Worm (Caenorhabditis elegans) whole organism, L2 larva: Measurements from ENCODE around the gene Y62F5A.10.

Experiments used
- C34F6.9 ChIP-seq: fragments of 150-350 bp; optimal IDR thresholded peaks from 2 replicates; lab custom pipeline; 2014; ENCODE audit warnings: missing biosample characterization, missing genetic modification characterization
- Y55F3AM.14 ChIP-seq: fragments of 200-800 bp; sonication (Bioruptor generic); optimal IDR thresholded peaks from 2 replicates; lab custom pipeline; 2018; ENCODE audit warnings: mild to moderate bottlenecking, missing genetic modification characterization, missing compliant biosample characterization
- ZK546.5 ChIP-seq: sonication (generic microtip); optimal IDR thresholded peaks from 2 replicates; lab custom pipeline; 2017; ENCODE audit warnings: missing biosample characterization, missing genetic modification characterization
- ama-1 ChIP-seq: fragments of 150-350 bp; optimal IDR thresholded peaks from 2 replicates; lab custom pipeline; 2018; ENCODE audit warnings: inconsistent platforms
- blmp-1 ChIP-seq: sonication (generic microtip); optimal IDR thresholded peaks from 2 replicates; lab custom pipeline; 2017; ENCODE audit warnings: missing genetic modification characterization, mild to moderate bottlenecking, missing compliant biosample characterization, antibody characterized with exemption, moderate library complexity; ENCODE audit not compliant: insufficient read depth
- ceh-16 ChIP-seq: fragments of 150-350 bp; optimal IDR thresholded peaks from 2 replicates; lab custom pipeline; 2014; ENCODE audit warnings: missing biosample characterization, missing genetic modification characterization
- crh-2 ChIP-seq: sonication (generic microtip); optimal IDR thresholded peaks from 2 replicates; lab custom pipeline; 2017; ENCODE audit warnings: missing biosample characterization, missing genetic modification characterization
- dmd-4 ChIP-seq: sonication (generic microtip); optimal IDR thresholded peaks from 2 replicates; lab custom pipeline; 2017; ENCODE audit warnings: missing biosample characterization, missing genetic modification characterization
- egl-27 ChIP-seq: sonication (generic microtip); optimal IDR thresholded peaks from 3 replicates; lab custom pipeline; 2017; ENCODE audit warnings: missing biosample characterization, missing genetic modification reagents, missing genetic modification characterization
- elt-1 ChIP-seq: fragments of 150-350 bp; optimal IDR thresholded peaks from 2 replicates; lab custom pipeline; 2014; ENCODE audit warnings: missing biosample characterization, missing genetic modification characterization
- elt-3 ChIP-seq: sonication (generic microtip); optimal IDR thresholded peaks from 2 replicates; lab custom pipeline; 2017; ENCODE audit warnings: missing biosample characterization, missing genetic modification characterization
- fos-1 ChIP-seq: fragments of 150-350 bp; optimal IDR thresholded peaks from 2 replicates; lab custom pipeline; 2014; ENCODE audit warnings: missing biosample characterization, missing genetic modification characterization
- gmeb-1 ChIP-seq: fragments of 150-350 bp; optimal IDR thresholded peaks from 2 replicates; lab custom pipeline; 2014; ENCODE audit warnings: missing biosample characterization, missing genetic modification characterization
- lin-11 ChIP-seq: fragments of 150-350 bp; sonication (generic microtip); optimal IDR thresholded peaks from 2 replicates; lab custom pipeline; 2014; ENCODE audit warnings: missing biosample characterization, missing genetic modification characterization, inconsistent platforms, mixed read lengths
- lin-13 ChIP-seq: fragments of 150-350 bp; optimal IDR thresholded peaks from 2 replicates; lab custom pipeline; 2014; ENCODE audit warnings: missing biosample characterization, missing genetic modification reagents, missing genetic modification characterization
- lsy-2 ChIP-seq, 2 experiments: fragments of 150-350 bp in 1 of 2; sonication (generic microtip) in 1 of 2; optimal IDR thresholded peaks; 2 replicates each; lab custom pipeline; 2014 to 2017; ENCODE audit warnings: missing biosample characterization in 2 of 2, missing genetic modification characterization in 2 of 2
- mdl-1 ChIP-seq, 2 experiments: fragments of 150-350 bp in 1 of 2; sonication (generic microtip) in 1 of 2; optimal IDR thresholded peaks; 2 replicates each; lab custom pipeline; 2017; ENCODE audit warnings: missing biosample characterization in 2 of 2, missing genetic modification characterization in 2 of 2
- nhr-12 ChIP-seq: fragments of 150-350 bp; optimal IDR thresholded peaks from 2 replicates; lab custom pipeline; 2014; ENCODE audit warnings: missing biosample characterization, missing genetic modification characterization
- nhr-129 ChIP-seq: fragments of 150-350 bp; optimal IDR thresholded peaks from 2 replicates; lab custom pipeline; 2014; ENCODE audit warnings: missing biosample characterization, missing genetic modification characterization
- nhr-237 ChIP-seq: fragments of 150-350 bp; optimal IDR thresholded peaks from 2 replicates; lab custom pipeline; 2014; ENCODE audit warnings: missing biosample characterization, missing genetic modification characterization
- nhr-25 ChIP-seq: fragments of 150-350 bp; sonication (generic microtip); optimal IDR thresholded peaks from 3 replicates; lab custom pipeline; 2014; ENCODE audit warnings: missing biosample characterization, missing genetic modification characterization
- nhr-6 ChIP-seq: fragments of 150-350 bp; optimal IDR thresholded peaks from 2 replicates; lab custom pipeline; 2014; ENCODE audit warnings: missing biosample characterization, missing genetic modification characterization
- sem-4 ChIP-seq: fragments of 150-350 bp; optimal IDR thresholded peaks from 2 replicates; lab custom pipeline; 2014; ENCODE audit warnings: missing biosample characterization, missing genetic modification reagents, missing genetic modification characterization
- skn-1 ChIP-seq: sonication (generic microtip); optimal IDR thresholded peaks from 2 replicates; lab custom pipeline; 2017; ENCODE audit warnings: missing biosample characterization, missing genetic modification characterization
- sma-3 ChIP-seq: sonication (generic microtip); optimal IDR thresholded peaks from 2 replicates; lab custom pipeline; 2016; ENCODE audit warnings: missing genetic modification reagents, missing genetic modification characterization, missing compliant biosample characterization
- sma-9 ChIP-seq, 2 experiments: fragments of 150-350 bp in 1 of 2; sonication (generic microtip) in 1 of 2; optimal IDR thresholded peaks; 2 replicates each; lab custom pipeline; 2014 to 2016; ENCODE audit warnings: missing genetic modification characterization in 2 of 2, mild to moderate bottlenecking in 1 of 2, missing biosample characterization in 1 of 2, missing compliant biosample characterization in 1 of 2, missing genetic modification reagents in 1 of 2, moderate library complexity in 1 of 2
- snpc-4 ChIP-seq: fragments of 150-350 bp; optimal IDR thresholded peaks from 2 replicates; lab custom pipeline; 2014; ENCODE audit warnings: missing biosample characterization, missing genetic modification characterization
- unc-55 ChIP-seq: fragments of 150-350 bp; sonication (generic microtip); optimal IDR thresholded peaks from 3 replicates; lab custom pipeline; 2014; ENCODE audit warnings: missing biosample characterization, missing genetic modification reagents, missing genetic modification characterization
- unc-62 ChIP-seq: fragments of 150-350 bp; optimal IDR thresholded peaks from 2 replicates; lab custom pipeline; 2014; ENCODE audit warnings: missing biosample characterization, missing genetic modification reagents, missing genetic modification characterization
- zag-1 ChIP-seq: fragments of 150-350 bp; optimal IDR thresholded peaks from 2 replicates; lab custom pipeline; 2014; ENCODE audit warnings: missing biosample characterization, missing genetic modification characterization
- ztf-11 ChIP-seq: sonication (generic microtip); optimal IDR thresholded peaks from 2 replicates; lab custom pipeline; 2017; ENCODE audit warnings: missing biosample characterization, missing genetic modification characterization
- ztf-4 ChIP-seq: fragments of 150-350 bp; optimal IDR thresholded peaks from 2 replicates; lab custom pipeline; 2014; ENCODE audit warnings: missing biosample characterization, missing genetic modification characterization

The Y62F5A.10 gene

ce11 chrII:11536505-11536904 lies 15.1 kb downstream of the Y62F5A.10 start:
- TF ChIP-seq elt-1 (tag; lab: Kevin White, UChicago) (no peak), sma-9 (GFP tag; optimal IDR thresholded peaks at IDR 0.05; lab: Kevin White, UChicago) (no peak), sma-9 (tag; optimal IDR thresholded peaks at IDR 0.05; lab: Kevin White, UChicago) (no peak), ztf-11 (tag; lab: Kevin White, UChicago) (no peak), sem-4 (tag; lab: Kevin White, UChicago) (no peak), ZK546.5 (tag; lab: Kevin White, UChicago) (no peak), sma-3 (GFP tag; lab: Kevin White, UChicago) (no peak), C34F6.9 (tag; lab: Kevin White, UChicago) (no peak), ztf-4 (tag; lab: Kevin White, UChicago) (no peak), unc-62 (no peak), lin-11 (tag; lab: Kevin White, UChicago) (no peak), snpc-4 (tag; lab: Kevin White, UChicago) (no peak), crh-2 (no peak), nhr-6 (tag; lab: Kevin White, UChicago) (no peak), Y55F3AM.14 (GFP tag; lab: Kevin White, UChicago) (no peak), lin-13 (GFP tag; lab: Kevin White, UChicago) (no peak), nhr-25 (tag; lab: Kevin White, UChicago) (no peak), nhr-237 (tag; lab: Kevin White, UChicago) (no peak), ceh-16 (tag; lab: Kevin White, UChicago) (no peak)
- TF ChIP-seq, all 48 proteins: peak for 0

ce11 chrII:11537115-11537514 lies 15.7 kb downstream of the Y62F5A.10 start:
- TF ChIP-seq crh-2, result no peak
- TF ChIP-seq egl-27 (tag; lab: Kevin White, UChicago), result no peak
- no peak for TF ChIP-seq gmeb-1 (tag; lab: Kevin White, UChicago)
- no peak for TF ChIP-seq ceh-16 (tag; lab: Kevin White, UChicago)
- no peak for TF ChIP-seq elt-3 (tag; lab: Kevin White, UChicago)
- no peak for TF ChIP-seq blmp-1 (tag; lab: Kevin White, UChicago)

- TF ChIP-seq nhr-12, result no peak
- TF ChIP-seq, all 48 proteins: peak for 0
Measured at ce11 chrII:11537606-11538016, 16.2 kb downstream of the Y62F5A.10 start.

ce11 chrII:11538741-11539140 lies 17.3 kb downstream of the Y62F5A.10 start, which contains the start of gene Y62F5A.9:
Gene Y62F5A.9 (minus strand): TSS chrII:11538841.
- TF ChIP-seq nhr-25 (tag; lab: Kevin White, UChicago) (no peak), crh-2 (no peak), ztf-11 (tag; lab: Kevin White, UChicago) (no peak), zag-1 (tag; lab: Kevin White, UChicago) (no peak)
- TF ChIP-seq, all 48 proteins: peak for 0

DNA sequence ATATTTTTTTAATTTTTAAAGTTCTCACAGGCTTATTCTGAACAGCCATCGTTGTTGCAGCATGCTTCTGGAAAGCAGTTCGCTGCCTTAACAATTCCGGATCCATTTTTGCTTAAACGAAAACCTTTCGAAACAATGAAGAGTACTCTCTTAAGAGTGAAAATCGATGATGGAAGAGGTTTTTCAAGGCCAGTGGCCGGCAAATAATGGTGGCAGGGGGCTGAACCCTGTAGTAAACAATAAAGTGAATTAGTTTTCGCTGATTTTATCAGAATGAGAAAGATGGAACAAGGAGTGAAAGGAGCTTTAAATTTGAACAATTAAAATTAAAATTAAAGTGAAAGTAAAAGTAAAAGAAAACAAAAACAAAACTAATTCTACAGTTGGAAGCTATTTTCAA lies 21.0 kb downstream of the Y62F5A.10 start, which contains the start of gene gtf-2E2:
Gene gtf-2E2 (minus strand): TSS at position 111 of the 400 bp plus-strand sequence.
- TF ChIP-seq lsy-2 (tag; optimal IDR thresholded peaks at IDR 0.05; lab: Kevin White, UChicago) (peak in 1 of 2 experiments; percentile 39), crh-2 (peak; percentile 25), mdl-1 (tag; optimal IDR thresholded peaks at IDR 0.05; lab: Kevin White, UChicago) (no peak), ama-1 (peak; percentile 11), unc-62 (no peak), sma-9 (GFP tag; optimal IDR thresholded peaks at IDR 0.05; lab: Kevin White, UChicago) (no peak), sma-9 (tag; optimal IDR thresholded peaks at IDR 0.05; lab: Kevin White, UChicago) (no peak), snpc-4 (tag; lab: Kevin White, UChicago) (no peak), egl-27 (tag; lab: Kevin White, UChicago) (no peak), elt-1 (tag; lab: Kevin White, UChicago) (no peak), zag-1 (tag; lab: Kevin White, UChicago) (no peak), Y55F3AM.14 (GFP tag; lab: Kevin White, UChicago) (no peak), sem-4 (tag; lab: Kevin White, UChicago) (no peak), blmp-1 (tag; lab: Kevin White, UChicago) (no peak), ztf-11 (tag; lab: Kevin White, UChicago) (no peak), elt-3 (tag; lab: Kevin White, UChicago) (no peak), skn-1 (tag; lab: Kevin White, UChicago) (no peak), C34F6.9 (tag; lab: Kevin White, UChicago) (peak; percentile 66), dmd-4 (no peak), ztf-4 (tag; lab: Kevin White, UChicago) (no peak), unc-55 (GFP tag; lab: Kevin White, UChicago) (peak; percentile 33), fos-1 (tag; lab: Kevin White, UChicago) (peak; percentile 8), nhr-129 (tag; lab: Kevin White, UChicago) (peak; percentile 20), gmeb-1 (tag; lab: Kevin White, UChicago) (no peak)
- TF ChIP-seq, all 48 proteins: peak for 7
